Worm (Caenorhabditis elegans): ENCODE data around the gene paic-1.

DNA sequence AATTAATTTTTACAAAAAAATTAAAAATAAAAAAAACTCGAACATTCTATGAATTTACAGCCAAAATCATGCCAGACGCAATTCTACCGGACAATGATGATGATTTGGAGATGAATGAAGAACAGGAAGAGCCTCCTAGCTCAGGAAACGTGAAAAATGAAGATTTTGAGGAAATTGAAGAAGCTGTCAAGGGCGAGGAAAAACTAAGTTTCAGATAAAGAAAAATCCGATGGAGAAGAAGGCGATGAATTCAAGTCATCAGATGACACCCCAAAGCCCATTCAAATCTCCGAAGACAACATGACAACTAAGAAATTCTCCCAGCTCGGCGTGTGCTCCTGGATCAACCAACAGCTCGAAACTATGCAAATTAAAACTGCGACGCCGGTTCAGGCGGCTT, 50.6 kb downstream of the paic-1 start, which contains the start of gene Y52E8A.1:
- TF ChIP-seq sox-4 (tag; optimal IDR thresholded peaks at IDR 0.05) = no peak
- TF ChIP-seq fkh-10 (GFP tag; optimal IDR thresholded peaks at IDR 0.05) = no peak
